Worm (Caenorhabditis elegans) whole organism, young adult: ENCODE results near the gene swd-2.2.

Experiments used
- ama-1 ChIP-seq, 3 experiments: fragments of 150-350 bp in 1 of 3; sonication (generic microtip) in 2 of 3; optimal IDR thresholded peaks; 2 replicates each; lab custom pipeline; 2014 to 2018; ENCODE audit warnings: missing biosample characterization in 2 of 3, missing genetic modification characterization in 2 of 3, missing genetic modification reagents in 2 of 3
- athp-1 ChIP-seq: sonication (generic microtip); optimal IDR thresholded peaks from 2 replicates; lab custom pipeline; 2017; ENCODE audit warnings: mild to moderate bottlenecking, missing genetic modification characterization, missing compliant biosample characterization
- hlh-26 ChIP-seq: fragments of 200-800 bp; sonication (Bioruptor generic); conservative IDR thresholded peaks from 2 replicates; pipeline ENCODE4 v1.3.6; 2022; ENCODE audit warnings: missing genetic modification reagents, missing genetic modification characterization, missing compliant biosample characterization
- lag-1 ChIP-seq: fragments of 200-800 bp; sonication (Bioruptor generic); IDR thresholded peaks from 2 replicates; pipeline ENCODE4 v1.3.6; 2022; ENCODE audit warnings: missing genetic modification reagents, missing genetic modification characterization, missing compliant biosample characterization
- nhr-120 ChIP-seq: fragments of 200-800 bp; sonication (Bioruptor generic); IDR thresholded peaks from 2 replicates; pipeline ENCODE4 v1.3.6; 2022; ENCODE audit warnings: missing genetic modification characterization, missing compliant biosample characterization
- pbrm-1 ChIP-seq: fragments of 200-800 bp; sonication (Bioruptor generic); IDR thresholded peaks from 2 replicates; pipeline ENCODE4 v1.3.6; 2022; ENCODE audit warnings: missing genetic modification reagents, missing genetic modification characterization, missing compliant biosample characterization
- pha-4 ChIP-seq: fragments of 150-350 bp; sonication (generic microtip); optimal IDR thresholded peaks from 2 replicates; lab custom pipeline; 2014; ENCODE audit warnings: missing biosample characterization, missing genetic modification reagents, missing genetic modification characterization
- sptf-2 ChIP-seq: fragments of 200-800 bp; sonication (Bioruptor generic); optimal IDR thresholded peaks from 2 replicates; lab custom pipeline; 2018; ENCODE audit warnings: mild to moderate bottlenecking, missing genetic modification characterization, missing compliant biosample characterization
- unc-62 ChIP-seq: fragments of 150-350 bp; optimal IDR thresholded peaks from 2 replicates; lab custom pipeline; 2014; ENCODE audit warnings: missing biosample characterization, missing genetic modification reagents, missing genetic modification characterization

DNA sequence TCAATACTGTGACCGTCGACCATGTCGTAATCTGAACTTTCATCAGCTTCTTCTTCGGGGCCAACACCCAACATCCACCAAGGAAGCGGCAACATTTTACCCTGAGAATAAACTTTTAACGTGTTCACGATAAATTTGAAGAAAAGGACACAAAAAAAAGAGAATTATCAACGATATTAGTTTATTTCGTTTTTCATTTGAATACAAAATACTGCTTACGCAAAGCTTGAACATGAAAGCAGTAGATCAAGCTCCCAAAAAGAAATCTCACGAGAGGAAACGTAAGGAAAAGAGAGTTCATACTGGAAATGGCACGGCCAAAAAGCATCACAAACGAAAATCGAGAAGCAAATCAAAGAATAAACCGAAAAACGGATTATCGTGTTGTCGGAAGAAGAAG, 10.5 kb upstream of the swd-2.2 start, which contains the start of the genes C46A5.6 and C46A5.1:
- TF ChIP-seq ama-1 (optimal IDR thresholded peaks at IDR 0.05; lab: Kevin White, UChicago) = no peak
- no peak for TF ChIP-seq ama-1 (GFP tag; optimal IDR thresholded peaks at IDR 0.05; lab: Kevin White, UChicago)
- TF ChIP-seq pha-4 = no peak
- no peak for TF ChIP-seq nhr-120 (GFP tag; lab: Robert Waterston, UW)
- no peak for TF ChIP-seq lag-1 (GFP tag; lab: Robert Waterston, UW)
- TF ChIP-seq athp-1 (tag; lab: Kevin White, UChicago) = no peak
- no peak for TF ChIP-seq sptf-2
- no peak for TF ChIP-seq hlh-26 (GFP tag; lab: Robert Waterston, UW)
- TF ChIP-seq pbrm-1 = no peak
- no peak for TF ChIP-seq unc-62
